Fruit fly (Drosophila melanogaster): Measurements from ENCODE around the gene drd.
A peak's percentile ranks its signal among the peaks of the same experiment; 100 is the strongest.

drd gene

dm6 chrX:15125496-15125895 is at the start of gene drd (continued):
- TF ChIP-seq zfh1 (GFP tag; IDR thresholded peaks at IDR 0.05): no peak
- TF ChIP-seq CG7372 (GFP tag; IDR thresholded peaks at IDR 0.05): no peak
- TF ChIP-seq phol (tag; optimal IDR thresholded peaks at IDR 0.05): no peak
- no peak for TF ChIP-seq CG6683 (GFP tag; optimal IDR thresholded peaks at IDR 0.05)
- TF ChIP-seq CG3163 (GFP tag; optimal IDR thresholded peaks at IDR 0.05): no peak
- no peak for TF ChIP-seq CG17186 (GFP tag; optimal IDR thresholded peaks at IDR 0.05)

- TF ChIP-seq Jarid2 (GFP tag; optimal IDR thresholded peaks at IDR 0.05) (peak; percentile 90), Antp (GFP tag; optimal IDR thresholded peaks at IDR 0.05) (no peak), Taf1 (GFP tag; IDR thresholded peaks at IDR 0.05) (no peak), Myb (GFP tag; optimal IDR thresholded peaks at IDR 0.05) (no peak), CG13296 (GFP tag; optimal IDR thresholded peaks at IDR 0.05) (no peak), Abd-B (GFP tag; optimal IDR thresholded peaks at IDR 0.05) (peak; percentile 4), cato (GFP tag; optimal IDR thresholded peaks at IDR 0.05; ENCODE audit: borderline replicate concordance) (no peak), lmd (GFP tag; IDR thresholded peaks at IDR 0.05) (no peak; the same call in 1 of the 2 replicates), CG10431 (GFP tag; optimal IDR thresholded peaks at IDR 0.05) (no peak), Sry-β (GFP tag; optimal IDR thresholded peaks at IDR 0.05) (peak; percentile 96), rib (GFP tag; IDR thresholded peaks at IDR 0.05) (0 out of 2 replicates have a peak, but pooled peaks have one; percentile 37), CrebB (tag; optimal IDR thresholded peaks at IDR 0.05) (no peak), crp (GFP tag; optimal IDR thresholded peaks at IDR 0.05) (no peak), Hey (tag; optimal IDR thresholded peaks at IDR 0.05) (no peak), CG4328 (GFP tag; optimal IDR thresholded peaks at IDR 0.05) (peak; percentile 39), CG7556 (GFP tag; optimal IDR thresholded peaks at IDR 0.05) (peak; percentile 10), Dip2 (GFP tag; IDR thresholded peaks at IDR 0.05) (no peak), ranshi (GFP tag; IDR thresholded peaks at IDR 0.05) (no peak), CG13894 (tag; optimal IDR thresholded peaks at IDR 0.05) (peak; percentile 35), CG9437 (GFP tag; optimal IDR thresholded peaks at IDR 0.05) (peak; percentile 25), dm (GFP tag; optimal IDR thresholded peaks at IDR 0.05) (no peak), odd (GFP tag; optimal IDR thresholded peaks at IDR 0.05) (no peak), CG6791 (GFP tag; IDR thresholded peaks at IDR 0.05; ENCODE audit: partially characterized antibody) (peak; percentile 46; the same call in 1 of the 3 replicates), Fer1 (GFP tag; optimal IDR thresholded peaks at IDR 0.05) (no peak), Atf6 (GFP tag; IDR thresholded peaks at IDR 0.05) (no peak), Aef1 (GFP tag; IDR thresholded peaks at IDR 0.05) (no peak), CG10147 (GFP tag; optimal IDR thresholded peaks at IDR 0.05) (no peak), nmo (GFP tag; optimal IDR thresholded peaks at IDR 0.05) (no peak), CG6765 (GFP tag; optimal IDR thresholded peaks at IDR 0.05) (no peak), Adf1 (GFP tag; IDR thresholded peaks at IDR 0.05) (peak; percentile 29; the same call in 1 of the 2 replicates), so (GFP tag; IDR thresholded peaks at IDR 0.05) (no peak), kni (GFP tag; optimal IDR thresholded peaks at IDR 0.05) (peak; percentile 24), NfI (GFP tag; optimal IDR thresholded peaks at IDR 0.05) (peak; percentile 0), CkIIα-i1 (GFP tag; IDR thresholded peaks at IDR 0.05) (no peak), CG18599 (GFP tag; optimal IDR thresholded peaks at IDR 0.05) (no peak), sens (GFP tag) (peak; percentile 77), jigr1 (GFP tag; IDR thresholded peaks at IDR 0.05) (no peak), HLH4C (GFP tag; IDR thresholded peaks at IDR 0.05; ENCODE audit: partially characterized antibody) (no peak), CG3847 (GFP tag; IDR thresholded peaks at IDR 0.05) (0 out of 2 replicates have a peak, but pooled peaks have one; percentile 11), tup (GFP tag; optimal IDR thresholded peaks at IDR 0.05) (no peak), B-H1 (GFP tag; IDR thresholded peaks at IDR 0.05) (no peak), chinmo (GFP tag; IDR thresholded peaks at IDR 0.05; ENCODE audit: partially characterized antibody) (peak; percentile 60; the same call in 1 of the 4 replicates), CG6254 (GFP tag; optimal IDR thresholded peaks at IDR 0.05) (no peak)
Observed at dm6 chrX:15076038-15076575, 49.4 kb upstream of the drd start, which contains the start of gene Lsd-2. Lsd-2 (minus strand) TSS chrX:15076220.
